Fruit fly (Drosophila melanogaster) whole organism: ENCODE results near the gene kibra.

Experiments used
- Dll ChIP-seq: fragments of >200 bp; optimal IDR thresholded peaks from 2 replicates; lab custom pipeline; 2017
- EcR ChIP-seq, 2 experiments: fragments of >200 bp; optimal IDR thresholded peaks; 2 replicates each; lab custom pipeline; 2017; ENCODE audit warnings: missing biosample characterization in 2 of 2, missing genetic modification characterization in 2 of 2, missing genetic modification reagents in 2 of 2
- pan ChIP-seq: fragments of >200 bp; optimal IDR thresholded peaks from 2 replicates; lab custom pipeline; 2017
- usp ChIP-seq: fragments of >200 bp; optimal IDR thresholded peaks from 2 replicates; lab custom pipeline; 2017; ENCODE audit warnings: missing biosample characterization, missing genetic modification characterization, mixed read lengths

DNA sequence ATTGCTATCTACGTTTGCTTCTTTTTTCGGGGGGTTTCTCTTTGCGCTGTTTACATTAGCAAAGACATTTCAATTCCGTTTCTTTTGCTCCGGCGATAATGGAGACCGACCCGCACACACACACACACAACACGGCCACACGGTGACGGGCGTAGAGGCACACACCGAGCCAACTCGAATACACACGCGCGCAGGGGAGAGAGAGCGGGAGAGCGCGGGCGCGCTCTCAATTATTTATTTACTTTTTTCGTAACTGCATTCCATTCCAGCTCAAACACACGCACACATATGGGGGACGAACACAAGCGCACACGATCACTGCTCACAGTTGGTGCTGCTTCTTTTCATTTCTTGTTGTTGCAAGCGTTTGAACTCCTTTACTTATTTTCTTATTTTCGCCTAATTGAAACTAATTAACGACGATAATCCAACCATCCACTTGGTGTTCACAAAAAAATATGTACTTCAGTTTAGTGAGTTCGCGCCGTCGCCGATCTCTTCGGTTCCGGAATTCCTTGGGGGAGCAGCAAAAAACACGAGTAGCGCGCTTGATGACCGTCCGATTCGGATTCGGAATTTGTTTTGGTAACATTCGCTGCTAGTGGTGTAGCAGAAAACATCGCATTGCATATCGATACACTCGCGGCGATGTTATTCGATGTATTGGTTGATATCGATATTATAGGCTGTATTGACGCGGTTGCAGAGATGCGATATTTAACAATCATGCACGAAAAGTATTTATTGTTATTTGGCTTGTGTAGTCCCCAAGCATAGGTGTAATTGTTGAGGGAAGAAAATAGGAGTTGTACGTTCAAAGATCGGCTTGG, at the start of gene kibra:
- TF ChIP-seq pan: no peak
- no peak for TF ChIP-seq usp (GFP tag; lab: Kevin White, UChicago)
- TF ChIP-seq Dll: peak; percentile 86
- TF ChIP-seq EcR (GFP tag; optimal IDR thresholded peaks at IDR 0.05; lab: Kevin White, UChicago): no peak
